Comparison of ENCODE assay signal across 4 worm cellular contexts in the genomic region with DNA sequence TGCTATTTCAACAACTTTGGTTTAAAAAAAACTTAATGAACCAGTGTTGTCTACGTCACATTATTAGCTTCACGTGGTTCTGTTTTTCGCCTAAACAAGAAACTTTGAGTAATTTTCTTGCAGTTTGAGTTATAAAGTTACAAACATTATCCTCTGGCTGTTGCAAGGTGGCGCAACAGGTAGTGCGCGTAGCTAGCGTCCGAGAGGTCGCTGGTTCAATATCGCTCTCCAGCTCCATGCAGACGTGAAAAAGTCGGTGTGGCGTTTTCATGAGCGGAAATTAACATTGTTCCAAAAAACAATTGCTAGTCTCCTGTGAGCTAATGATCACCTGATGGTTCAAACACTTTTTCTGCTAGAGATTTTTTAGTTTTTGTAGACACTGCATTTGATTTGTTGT.
TF ChIP-seq lines count a peak whose summit lies in the region.

No protein-coding gene starts in this region.

TF ChIP-seq in whole organism, L1 larva, 84 proteins besides CTCF, POLR2A, EP300 and RAD21 (continued from another document and continues in another):
- TF ChIP-seq ets-5 (GFP tag; IDR thresholded peaks at IDR 0.05; lab: Robert Waterston, UW) (no peak), xbp-1 (tag; optimal IDR thresholded peaks at IDR 0.05; lab: Kevin White, UChicago) (no peak), lin-35 (GFP tag; optimal IDR thresholded peaks at IDR 0.05; lab: Kevin White, UChicago) (peak in 1 of 2 experiments; percentile 27), lin-15B (tag; optimal IDR thresholded peaks at IDR 0.05; lab: Kevin White, UChicago) (no peak), unc-62 (GFP tag; optimal IDR thresholded peaks at IDR 0.05; lab: Kevin White, UChicago) (no peak), C34B4.2 (tag; optimal IDR thresholded peaks at IDR 0.05; lab: Kevin White, UChicago) (no peak), sptf-1 (tag; optimal IDR thresholded peaks at IDR 0.05; lab: Kevin White, UChicago) (no peak), lin-13 (GFP tag; optimal IDR thresholded peaks at IDR 0.05; lab: Kevin White, UChicago) (no peak), C04F5.9 (tag; optimal IDR thresholded peaks at IDR 0.05; lab: Kevin White, UChicago) (no peak), nhr-90 (tag; optimal IDR thresholded peaks at IDR 0.05; lab: Kevin White, UChicago; ENCODE audit: poor library complexity) (peak; percentile 28), grh-1 (GFP tag; IDR thresholded peaks at IDR 0.05; lab: Robert Waterston, UW) (no peak), hpl-2 (GFP tag; optimal IDR thresholded peaks at IDR 0.05; lab: Kevin White, UChicago) (no peak), vab-15 (tag; optimal IDR thresholded peaks at IDR 0.05; lab: Kevin White, UChicago) (no peak), lsy-2 (tag; optimal IDR thresholded peaks at IDR 0.05; lab: Kevin White, UChicago) (no peak), elt-2 (tag; optimal IDR thresholded peaks at IDR 0.05; lab: Kevin White, UChicago) (peak; percentile 37), Y116A8C.19 (tag; optimal IDR thresholded peaks at IDR 0.05; lab: Kevin White, UChicago; ENCODE audit: borderline replicate concordance) (no peak), ztf-4 (tag; optimal IDR thresholded peaks at IDR 0.05; lab: Kevin White, UChicago) (no peak), zip-4 (GFP tag; optimal IDR thresholded peaks at IDR 0.05; lab: Kevin White, UChicago) (no peak), sox-4 (tag; optimal IDR thresholded peaks at IDR 0.05; lab: Kevin White, UChicago) (no peak), unc-130 (tag; optimal IDR thresholded peaks at IDR 0.05; lab: Kevin White, UChicago) (no peak), nhr-11 (tag; optimal IDR thresholded peaks at IDR 0.05; lab: Kevin White, UChicago) (no peak), fkh-8 (tag; optimal IDR thresholded peaks at IDR 0.05; lab: Kevin White, UChicago) (peak; percentile 62), C16A3.4 (tag; optimal IDR thresholded peaks at IDR 0.05; lab: Kevin White, UChicago) (no peak), pax-3 (tag; optimal IDR thresholded peaks at IDR 0.05; lab: Kevin White, UChicago) (no peak), unc-86 (tag; optimal IDR thresholded peaks at IDR 0.05; lab: Kevin White, UChicago) (no peak), unc-98 (GFP tag; IDR thresholded peaks at IDR 0.05; lab: Robert Waterston, UW) (no peak), aha-1 (tag; optimal IDR thresholded peaks at IDR 0.05; lab: Kevin White, UChicago) (no peak), lin-39 (tag; optimal IDR thresholded peaks at IDR 0.05; lab: Kevin White, UChicago) (no peak), ztf-11 (tag; optimal IDR thresholded peaks at IDR 0.05; lab: Kevin White, UChicago) (no peak), lin-14 (GFP tag; optimal IDR thresholded peaks at IDR 0.05; lab: Kevin White, UChicago) (peak; percentile 34), nhr-77 (tag; optimal IDR thresholded peaks at IDR 0.05; lab: Kevin White, UChicago) (no peak), snpc-4 (tag; optimal IDR thresholded peaks at IDR 0.05; lab: Kevin White, UChicago) (no peak), mdl-1 (tag; optimal IDR thresholded peaks at IDR 0.05; lab: Kevin White, UChicago) (no peak)

TF ChIP-seq in whole organism, L2 larva, 48 proteins besides CTCF, POLR2A, EP300 and RAD21 (continued from another document):
- TF ChIP-seq egl-27 (tag; optimal IDR thresholded peaks at IDR 0.05; lab: Kevin White, UChicago) (no peak), nhr-25 (tag; optimal IDR thresholded peaks at IDR 0.05; lab: Kevin White, UChicago) (no peak), mab-5 (tag; optimal IDR thresholded peaks at IDR 0.05; lab: Kevin White, UChicago) (no peak), elt-1 (tag; optimal IDR thresholded peaks at IDR 0.05; lab: Kevin White, UChicago) (no peak), nhr-12 (tag; optimal IDR thresholded peaks at IDR 0.05; lab: Kevin White, UChicago) (no peak), nhr-129 (tag; optimal IDR thresholded peaks at IDR 0.05; lab: Kevin White, UChicago) (peak; percentile 18), mdl-1 (tag; optimal IDR thresholded peaks at IDR 0.05; lab: Kevin White, UChicago) (no peak), peb-1 (tag; optimal IDR thresholded peaks at IDR 0.05; lab: Kevin White, UChicago) (no peak), nhr-237 (tag; optimal IDR thresholded peaks at IDR 0.05; lab: Kevin White, UChicago) (no peak), snpc-4 (tag; optimal IDR thresholded peaks at IDR 0.05; lab: Kevin White, UChicago) (no peak), nhr-11 (tag; optimal IDR thresholded peaks at IDR 0.05; lab: Kevin White, UChicago) (no peak), unc-62 (GFP tag; optimal IDR thresholded peaks at IDR 0.05; lab: Kevin White, UChicago) (no peak), Y55F3AM.14 (GFP tag; optimal IDR thresholded peaks at IDR 0.05; lab: Kevin White, UChicago) (no peak), lin-13 (GFP tag; optimal IDR thresholded peaks at IDR 0.05; lab: Kevin White, UChicago) (no peak), unc-39 (tag; optimal IDR thresholded peaks at IDR 0.05; lab: Kevin White, UChicago) (no peak), zag-1 (tag; optimal IDR thresholded peaks at IDR 0.05; lab: Kevin White, UChicago) (no peak), gmeb-1 (tag; optimal IDR thresholded peaks at IDR 0.05; lab: Kevin White, UChicago) (no peak), unc-55 (GFP tag; optimal IDR thresholded peaks at IDR 0.05; lab: Kevin White, UChicago) (no peak), lsy-2 (tag; optimal IDR thresholded peaks at IDR 0.05; lab: Kevin White, UChicago) (peak in 1 of 2 experiments; percentile 5), ama-1 (optimal IDR thresholded peaks at IDR 0.05; lab: Kevin White, UChicago) (no peak), ztf-4 (tag; optimal IDR thresholded peaks at IDR 0.05; lab: Kevin White, UChicago) (no peak), aly-2 (tag; optimal IDR thresholded peaks at IDR 0.05; lab: Kevin White, UChicago) (no peak), ceh-16 (tag; optimal IDR thresholded peaks at IDR 0.05; lab: Kevin White, UChicago) (no peak), nhr-23 (tag; optimal IDR thresholded peaks at IDR 0.05; lab: Kevin White, UChicago) (no peak), elt-3 (tag; optimal IDR thresholded peaks at IDR 0.05; lab: Kevin White, UChicago) (no peak), skn-1 (tag; optimal IDR thresholded peaks at IDR 0.05; lab: Kevin White, UChicago) (no peak), sem-4 (tag; optimal IDR thresholded peaks at IDR 0.05; lab: Kevin White, UChicago) (no peak), sma-9 (GFP tag; optimal IDR thresholded peaks at IDR 0.05; lab: Kevin White, UChicago) (peak; percentile 40), sma-9 (tag; optimal IDR thresholded peaks at IDR 0.05; lab: Kevin White, UChicago) (no peak), nhr-77 (tag; optimal IDR thresholded peaks at IDR 0.05; lab: Kevin White, UChicago) (no peak), nhr-10 (tag; optimal IDR thresholded peaks at IDR 0.05; lab: Kevin White, UChicago) (no peak), fos-1 (tag; optimal IDR thresholded peaks at IDR 0.05; lab: Kevin White, UChicago) (peak; percentile 32), R02D3.7 (tag; optimal IDR thresholded peaks at IDR 0.05; lab: Kevin White, UChicago) (no peak)
TF ChIP-seq in whole organism, L2 larva: peak in this region for 7.

TF ChIP-seq in whole organism, L4 larva, 104 proteins besides CTCF, POLR2A, EP300 and RAD21 (continued from another document):
- 0 out of 2 replicates have a peak, but pooled peaks have one; percentile 48 for TF ChIP-seq Y105C5A.15 (GFP tag; IDR thresholded peaks at IDR 0.05; lab: Robert Waterston, UW)
- no peak for TF ChIP-seq Y75B8A.6 (GFP tag; IDR thresholded peaks at IDR 0.05; lab: Robert Waterston, UW)
- TF ChIP-seq zfp-3 (GFP tag; conservative IDR thresholded peaks at IDR 0.05; lab: Robert Waterston, UW), result 0 out of 2 replicates have a peak, but pooled peaks have one; percentile 48
- peak; percentile 30 for TF ChIP-seq nhr-48 (tag; optimal IDR thresholded peaks at IDR 0.05; lab: Kevin White, UChicago)
- TF ChIP-seq snpc-1.2 (GFP tag; IDR thresholded peaks at IDR 0.05; lab: Robert Waterston, UW), result peak; percentile 68
- TF ChIP-seq hlh-30 (tag; optimal IDR thresholded peaks at IDR 0.05; lab: Kevin White, UChicago; ENCODE audit: insufficient read depth), result peak; percentile 48
- peak; percentile 72 for TF ChIP-seq dve-1 (tag; optimal IDR thresholded peaks at IDR 0.05; lab: Kevin White, UChicago; ENCODE audit: insufficient read depth)
- no peak for TF ChIP-seq nhr-111 (GFP tag; optimal IDR thresholded peaks at IDR 0.05; lab: Kevin White, UChicago)
- TF ChIP-seq ceh-82 (tag; optimal IDR thresholded peaks at IDR 0.05; lab: Kevin White, UChicago), result no peak
- TF ChIP-seq mes-2 (tag; optimal IDR thresholded peaks at IDR 0.05; lab: Kevin White, UChicago; ENCODE audit: poor library complexity, severe bottlenecking), result peak; percentile 46
- TF ChIP-seq hlh-11 (tag; optimal IDR thresholded peaks at IDR 0.05; lab: Kevin White, UChicago), result peak; percentile 32
- TF ChIP-seq lin-13 (GFP tag; optimal IDR thresholded peaks at IDR 0.05; lab: Kevin White, UChicago), result peak; percentile 17
- TF ChIP-seq nhr-42 (GFP tag; IDR thresholded peaks at IDR 0.05; lab: Robert Waterston, UW), result 0 out of 2 replicates have a peak, but pooled peaks have one; percentile 24
- peak; percentile 52 for TF ChIP-seq dmd-6 (GFP tag; IDR thresholded peaks at IDR 0.05; lab: Robert Waterston, UW)
- TF ChIP-seq duxl-1 (tag; optimal IDR thresholded peaks at IDR 0.05; lab: Kevin White, UChicago; ENCODE audit: poor library complexity), result peak; percentile 49
- peak; percentile 68; the same call in 1 of the 2 replicates for TF ChIP-seq pha-4 (GFP tag; IDR thresholded peaks at IDR 0.05; lab: Robert Waterston, UW)
- no peak for TF ChIP-seq pha-4 (tag; optimal IDR thresholded peaks at IDR 0.05; lab: Kevin White, UChicago)
- TF ChIP-seq nhr-28 (tag; optimal IDR thresholded peaks at IDR 0.05; lab: Kevin White, UChicago), result no peak
TF ChIP-seq in whole organism, L4 larva: peak in this region for 22.

TF ChIP-seq in whole organism, young adult, 124 proteins besides CTCF, POLR2A, EP300 and RAD21 (continued from another document and continues in another):
- TF ChIP-seq nfya-1 (tag; optimal IDR thresholded peaks at IDR 0.05; lab: Kevin White, UChicago; ENCODE audit: borderline replicate concordance, insufficient read depth) (no peak), F57C9.4 (tag; optimal IDR thresholded peaks at IDR 0.05; lab: Kevin White, UChicago) (no peak), ekl-4 (GFP tag; IDR thresholded peaks at IDR 0.05; lab: Robert Waterston, UW) (no peak), somi-1 (GFP tag; optimal IDR thresholded peaks at IDR 0.05; lab: Kevin White, UChicago) (no peak), hmg-1.2 (GFP tag; IDR thresholded peaks at IDR 0.05; lab: Robert Waterston, UW) (no peak), let-526 (GFP tag; IDR thresholded peaks at IDR 0.05; lab: Robert Waterston, UW) (no peak), ztf-22 (GFP tag; optimal IDR thresholded peaks at IDR 0.05; lab: Kevin White, UChicago) (no peak), lin-40 (tag; optimal IDR thresholded peaks at IDR 0.05; lab: Kevin White, UChicago) (no peak), tbx-9 (tag; optimal IDR thresholded peaks at IDR 0.05; lab: Kevin White, UChicago; ENCODE audit: borderline replicate concordance) (no peak), D2030.7 (GFP tag; IDR thresholded peaks at IDR 0.05; lab: Robert Waterston, UW) (no peak), ccch-3 (GFP tag; optimal IDR thresholded peaks at IDR 0.05; lab: Kevin White, UChicago) (no peak), aptf-2 (GFP tag; conservative IDR thresholded peaks at IDR 0.05; lab: Robert Waterston, UW) (no peak), ceh-27 (GFP tag; optimal IDR thresholded peaks at IDR 0.05; lab: Kevin White, UChicago) (no peak), dox-1 (GFP tag; IDR thresholded peaks at IDR 0.05; lab: Robert Waterston, UW) (peak; percentile 43; the same call in 1 of the 2 replicates), ztf-28 (GFP tag; IDR thresholded peaks at IDR 0.05; lab: Robert Waterston, UW) (no peak), F39B2.1 (GFP tag; IDR thresholded peaks at IDR 0.05; lab: Robert Waterston, UW) (no peak), cebp-1 (GFP tag; IDR thresholded peaks at IDR 0.05; lab: Robert Waterston, UW) (no peak), cebp-1 (tag; optimal IDR thresholded peaks at IDR 0.05; lab: Kevin White, UChicago) (no peak), nhr-27 (tag; optimal IDR thresholded peaks at IDR 0.05; lab: Kevin White, UChicago) (no peak), F10E7.11 (tag; optimal IDR thresholded peaks at IDR 0.05; lab: Kevin White, UChicago) (no peak), F55B11.4 (tag; optimal IDR thresholded peaks at IDR 0.05; lab: Kevin White, UChicago; ENCODE audit: borderline replicate concordance, insufficient read depth) (no peak), Y95B8A.8 (GFP tag; IDR thresholded peaks at IDR 0.05; lab: Robert Waterston, UW) (no peak), ztf-3 (GFP tag; optimal IDR thresholded peaks at IDR 0.05; lab: Kevin White, UChicago) (no peak), ztf-6 (GFP tag; IDR thresholded peaks at IDR 0.05; lab: Robert Waterston, UW) (no peak), lir-1 (GFP tag; conservative IDR thresholded peaks at IDR 0.05; lab: Robert Waterston, UW) (no peak), madf-10 (tag; optimal IDR thresholded peaks at IDR 0.05; lab: Kevin White, UChicago) (no peak), F49E8.2 (tag; optimal IDR thresholded peaks at IDR 0.05; lab: Kevin White, UChicago; ENCODE audit: insufficient read depth) (no peak), ceh-100 (GFP tag; IDR thresholded peaks at IDR 0.05; lab: Robert Waterston, UW) (no peak), ZK185.1 (tag; optimal IDR thresholded peaks at IDR 0.05; lab: Kevin White, UChicago; ENCODE audit: poor library complexity, severe bottlenecking) (peak; percentile 47), ceh-91 (GFP tag; IDR thresholded peaks at IDR 0.05; lab: Robert Waterston, UW) (no peak), chd-7 (tag; optimal IDR thresholded peaks at IDR 0.05; lab: Kevin White, UChicago) (no peak), efl-1 (GFP tag; optimal IDR thresholded peaks at IDR 0.05; lab: Kevin White, UChicago) (no peak), sea-2 (GFP tag; IDR thresholded peaks at IDR 0.05; lab: Robert Waterston, UW) (no peak), fkh-3 (tag; optimal IDR thresholded peaks at IDR 0.05; lab: Kevin White, UChicago) (no peak), pbrm-1 (GFP tag; IDR thresholded peaks at IDR 0.05; lab: Robert Waterston, UW) (no peak), madf-6 (GFP tag; IDR thresholded peaks at IDR 0.05; lab: Robert Waterston, UW) (no peak), C17E4.6 (GFP tag; IDR thresholded peaks at IDR 0.05; lab: Robert Waterston, UW) (no peak), Y53G8AR.9 (GFP tag; conservative IDR thresholded peaks at IDR 0.05; lab: Robert Waterston, UW) (no peak), ceh-58 (GFP tag; IDR thresholded peaks at IDR 0.05; lab: Robert Waterston, UW) (no peak), egl-44 (GFP tag; IDR thresholded peaks at IDR 0.05; lab: Robert Waterston, UW) (no peak), madf-3 (GFP tag; IDR thresholded peaks at IDR 0.05; lab: Robert Waterston, UW) (0 out of 2 replicates have a peak, but pooled peaks have one; percentile 17), unc-130 (GFP tag; optimal IDR thresholded peaks at IDR 0.05; lab: Kevin White, UChicago) (no peak), attf-5 (GFP tag; optimal IDR thresholded peaks at IDR 0.05; lab: Kevin White, UChicago) (no peak), snpc-1.1 (tag; optimal IDR thresholded peaks at IDR 0.05; lab: Kevin White, UChicago; ENCODE audit: insufficient read depth) (no peak), F37B4.10 (GFP tag; IDR thresholded peaks at IDR 0.05; lab: Robert Waterston, UW) (no peak), T07F8.4 (tag; optimal IDR thresholded peaks at IDR 0.05; lab: Kevin White, UChicago) (no peak), attf-6 (GFP tag; IDR thresholded peaks at IDR 0.05; lab: Robert Waterston, UW) (no peak), F57A8.1 (GFP tag; optimal IDR thresholded peaks at IDR 0.05; lab: Kevin White, UChicago) (no peak), B0261.1 (tag; optimal IDR thresholded peaks at IDR 0.05; lab: Kevin White, UChicago) (peak; percentile 63), F23B12.7 (tag; optimal IDR thresholded peaks at IDR 0.05; lab: Kevin White, UChicago; ENCODE audit: insufficient read depth) (no peak), egl-18 (GFP tag; IDR thresholded peaks at IDR 0.05; lab: Robert Waterston, UW) (no peak), B0019.2 (GFP tag; conservative IDR thresholded peaks at IDR 0.05; lab: Robert Waterston, UW) (no peak), ama-1 (optimal IDR thresholded peaks at IDR 0.05; lab: Kevin White, UChicago) (no peak), ama-1 (GFP tag; optimal IDR thresholded peaks at IDR 0.05; lab: Kevin White, UChicago) (no peak), lsy-27 (tag; optimal IDR thresholded peaks at IDR 0.05; lab: Kevin White, UChicago; ENCODE audit: borderline replicate concordance, insufficient read depth) (no peak), egrh-3 (GFP tag; IDR thresholded peaks at IDR 0.05; lab: Robert Waterston, UW) (no peak)
